Worm (Caenorhabditis elegans) whole organism, late embryonic: ENCODE results near the gene skr-18.

Experiments used
- C08G9.2 ChIP-seq: sonication (generic microtip); optimal IDR thresholded peaks from 2 replicates; lab custom pipeline; 2016; ENCODE audit warnings: mild to moderate bottlenecking, missing genetic modification characterization, moderate library complexity, missing compliant biosample characterization
- C38D4.7 ChIP-seq: fragments of 200-800 bp; sonication (Bioruptor generic); optimal IDR thresholded peaks from 2 replicates; lab custom pipeline; 2018; ENCODE audit warnings: mild to moderate bottlenecking, missing genetic modification characterization, moderate library complexity, missing compliant biosample characterization
- F13H6.1 ChIP-seq: sonication (generic microtip); optimal IDR thresholded peaks from 2 replicates; lab custom pipeline; 2016; ENCODE audit warnings: missing genetic modification characterization, missing compliant biosample characterization
- K02D7.2 ChIP-seq: sonication (generic microtip); optimal IDR thresholded peaks from 2 replicates; lab custom pipeline; 2017; ENCODE audit warnings: mild to moderate bottlenecking, missing genetic modification characterization, missing compliant biosample characterization
- K09A11.1 ChIP-seq: sonication (generic microtip); optimal IDR thresholded peaks from 2 replicates; lab custom pipeline; 2017; ENCODE audit warnings: antibody characterized with exemption, mild to moderate bottlenecking, missing genetic modification characterization, missing compliant biosample characterization; ENCODE audit not compliant: insufficient read depth
- ahr-1 ChIP-seq: sonication (generic microtip); optimal IDR thresholded peaks from 2 replicates; lab custom pipeline; 2016; ENCODE audit warnings: missing genetic modification characterization, missing compliant biosample characterization
- ceh-18 ChIP-seq: sonication (generic microtip); optimal IDR thresholded peaks from 2 replicates; lab custom pipeline; 2016; ENCODE audit warnings: missing genetic modification characterization, missing compliant biosample characterization
- ceh-22 ChIP-seq: sonication (generic microtip); optimal IDR thresholded peaks from 2 replicates; lab custom pipeline; 2017; ENCODE audit warnings: missing biosample characterization, missing genetic modification characterization
- ceh-24 ChIP-seq: sonication (generic microtip); optimal IDR thresholded peaks from 2 replicates; lab custom pipeline; 2016; ENCODE audit warnings: mild to moderate bottlenecking, missing genetic modification characterization, missing compliant biosample characterization
- ceh-30 ChIP-seq: fragments of 150-350 bp; optimal IDR thresholded peaks from 2 replicates; lab custom pipeline; 2014; ENCODE audit warnings: missing biosample characterization, missing genetic modification characterization
- ceh-31 ChIP-seq: sonication (generic microtip); optimal IDR thresholded peaks from 2 replicates; lab custom pipeline; 2016; ENCODE audit warnings: missing genetic modification characterization, missing compliant biosample characterization
- ceh-45 ChIP-seq: fragments of 200-800 bp; sonication (Bioruptor generic); IDR thresholded peaks from 2 replicates; pipeline ENCODE4 v1.3.6; 2022; ENCODE audit warnings: missing genetic modification reagents, missing genetic modification characterization, missing compliant biosample characterization
- ceh-6 ChIP-seq: fragments of 200-800 bp; sonication (Bioruptor generic); optimal IDR thresholded peaks from 2 replicates; lab custom pipeline; 2018; ENCODE audit warnings: mild to moderate bottlenecking, missing genetic modification characterization, missing compliant biosample characterization
- ceh-9 ChIP-seq: sonication (generic microtip); optimal IDR thresholded peaks from 2 replicates; lab custom pipeline; 2016; ENCODE audit warnings: mild to moderate bottlenecking, missing genetic modification characterization, inconsistent platforms, missing compliant biosample characterization
- che-1 ChIP-seq: sonication (generic microtip); optimal IDR thresholded peaks from 2 replicates; lab custom pipeline; 2016; ENCODE audit warnings: mild to moderate bottlenecking, missing genetic modification characterization, missing compliant biosample characterization
- dmd-4 ChIP-seq: sonication (generic microtip); optimal IDR thresholded peaks from 2 replicates; lab custom pipeline; 2016; ENCODE audit warnings: borderline replicate concordance, missing genetic modification characterization, missing compliant biosample characterization
- elt-2 ChIP-seq: sonication (generic microtip); optimal IDR thresholded peaks from 2 replicates; lab custom pipeline; 2016; ENCODE audit warnings: missing genetic modification reagents, missing genetic modification characterization, missing compliant biosample characterization
- elt-4 ChIP-seq: sonication (generic microtip); optimal IDR thresholded peaks from 2 replicates; lab custom pipeline; 2016; ENCODE audit warnings: missing genetic modification characterization, missing compliant biosample characterization
- fkh-6 ChIP-seq: sonication (generic microtip); optimal IDR thresholded peaks from 2 replicates; lab custom pipeline; 2016; ENCODE audit warnings: missing genetic modification characterization, missing compliant biosample characterization
- hlh-13 ChIP-seq: fragments of 200-800 bp; sonication (Bioruptor generic); optimal IDR thresholded peaks from 2 replicates; lab custom pipeline; 2018; ENCODE audit warnings: mild to moderate bottlenecking, missing genetic modification characterization, missing compliant biosample characterization
- hlh-15 ChIP-seq: sonication (generic microtip); optimal IDR thresholded peaks from 2 replicates; lab custom pipeline; 2016; ENCODE audit warnings: missing genetic modification characterization, missing compliant biosample characterization
- hlh-6 ChIP-seq: sonication (generic microtip); optimal IDR thresholded peaks from 2 replicates; lab custom pipeline; 2016; ENCODE audit warnings: missing genotype, missing genetic modification characterization, missing compliant biosample characterization
- lim-6 ChIP-seq: sonication (generic microtip); optimal IDR thresholded peaks from 2 replicates; lab custom pipeline; 2016; ENCODE audit warnings: missing genetic modification characterization, missing compliant biosample characterization
- lin-11 ChIP-seq: fragments of 200-800 bp; sonication (Bioruptor generic); optimal IDR thresholded peaks from 2 replicates; lab custom pipeline; 2018; ENCODE audit warnings: mild to moderate bottlenecking, missing genetic modification characterization, missing compliant biosample characterization
- madf-2 ChIP-seq: sonication (generic microtip); optimal IDR thresholded peaks from 2 replicates; lab custom pipeline; 2017; ENCODE audit warnings: missing genetic modification characterization, missing compliant biosample characterization
- mec-3 ChIP-seq: sonication (generic microtip); optimal IDR thresholded peaks from 2 replicates; lab custom pipeline; 2016; ENCODE audit warnings: borderline replicate concordance, missing genetic modification characterization, missing compliant biosample characterization
- nfya-1 ChIP-seq: sonication (generic microtip); optimal IDR thresholded peaks from 2 replicates; lab custom pipeline; 2017; ENCODE audit warnings: missing genetic modification characterization, mild to moderate bottlenecking, missing compliant biosample characterization, antibody characterized with exemption, moderate library complexity
- nhr-11 ChIP-seq: fragments of 150-350 bp; optimal IDR thresholded peaks from 2 replicates; lab custom pipeline; 2014; ENCODE audit warnings: missing biosample characterization, missing genetic modification characterization
- odd-2 ChIP-seq: sonication (generic microtip); optimal IDR thresholded peaks from 2 replicates; lab custom pipeline; 2017; ENCODE audit warnings: antibody characterized with exemption, mild to moderate bottlenecking, missing genetic modification characterization, missing compliant biosample characterization
- pag-3 ChIP-seq: sonication (generic microtip); optimal IDR thresholded peaks from 2 replicates; lab custom pipeline; 2016; ENCODE audit warnings: missing compliant biosample characterization, missing genetic modification characterization, borderline replicate concordance
- pat-9 ChIP-seq: fragments of 200-800 bp; sonication (Bioruptor generic); optimal IDR thresholded peaks from 2 replicates; lab custom pipeline; 2018; ENCODE audit warnings: mild to moderate bottlenecking, missing genetic modification characterization, moderate library complexity, missing compliant biosample characterization
- pax-1 ChIP-seq: fragments of 150-350 bp; optimal IDR thresholded peaks from 2 replicates; lab custom pipeline; 2014; ENCODE audit warnings: missing biosample characterization, missing genetic modification characterization
- pha-2 ChIP-seq: sonication (generic microtip); optimal IDR thresholded peaks from 2 replicates; lab custom pipeline; 2017; ENCODE audit warnings: mild to moderate bottlenecking, missing genetic modification characterization, missing compliant biosample characterization
- pha-4 ChIP-seq: fragments of 150-350 bp; optimal IDR thresholded peaks from 2 replicates; lab custom pipeline; 2018; ENCODE audit warnings: missing biosample characterization, missing genetic modification reagents, missing genetic modification characterization
- pros-1 ChIP-seq: fragments of 150-350 bp; optimal IDR thresholded peaks from 2 replicates; lab custom pipeline; 2014; ENCODE audit warnings: missing biosample characterization, missing genetic modification reagents, missing genetic modification characterization
- ref-2 ChIP-seq: sonication (generic microtip); optimal IDR thresholded peaks from 2 replicates; lab custom pipeline; 2016; ENCODE audit warnings: missing genetic modification characterization, missing compliant biosample characterization
- rnt-1 ChIP-seq: sonication (generic microtip); optimal IDR thresholded peaks from 2 replicates; lab custom pipeline; 2016; ENCODE audit warnings: missing genetic modification characterization, missing compliant biosample characterization
- sdc-2 ChIP-seq: sonication (generic microtip); optimal IDR thresholded peaks from 2 replicates; lab custom pipeline; 2016; ENCODE audit warnings: missing genotype, missing genetic modification characterization, missing compliant biosample characterization
- sox-2 ChIP-seq: fragments of 200-800 bp; sonication (Bioruptor generic); IDR thresholded peaks from 2 replicates; pipeline ENCODE4 v1.3.6; 2022; ENCODE audit warnings: missing genetic modification reagents, missing genetic modification characterization, missing compliant biosample characterization
- sox-4 ChIP-seq: sonication (generic microtip); optimal IDR thresholded peaks from 2 replicates; lab custom pipeline; 2017; ENCODE audit warnings: mild to moderate bottlenecking, missing genetic modification characterization, inconsistent platforms, missing compliant biosample characterization
- syd-9 ChIP-seq: sonication (generic microtip); optimal IDR thresholded peaks from 2 replicates; lab custom pipeline; 2016; ENCODE audit warnings: mild to moderate bottlenecking, missing genetic modification characterization, moderate library complexity, missing compliant biosample characterization
- tbx-2 ChIP-seq: sonication (generic microtip); optimal IDR thresholded peaks from 2 replicates; lab custom pipeline; 2016; ENCODE audit warnings: missing genetic modification characterization, missing compliant biosample characterization
- tbx-7 ChIP-seq: sonication (generic microtip); optimal IDR thresholded peaks from 2 replicates; lab custom pipeline; 2016; ENCODE audit warnings: missing genotype, missing genetic modification characterization, missing compliant biosample characterization
- ttx-3 ChIP-seq: sonication (generic microtip); optimal IDR thresholded peaks from 2 replicates; lab custom pipeline; 2016; ENCODE audit warnings: missing genetic modification reagents, missing genetic modification characterization, missing compliant biosample characterization
- unc-3 ChIP-seq, 2 experiments: fragments of 200-800 bp in 1 of 2; sonication (Bioruptor generic) in 1 of 2; sonication (generic microtip) in 1 of 2; conservative IDR thresholded peaks in 1 of 2; optimal IDR thresholded peaks in 1 of 2; 2 replicates each; pipeline versions ENCODE4 v1.3.6 to Lab custom; 2016 to 2022; ENCODE audit warnings: missing compliant biosample characterization in 2 of 2, missing genetic modification characterization in 2 of 2, missing genetic modification reagents in 1 of 2
- unc-42 ChIP-seq: sonication (generic microtip); optimal IDR thresholded peaks from 2 replicates; lab custom pipeline; 2016; ENCODE audit warnings: missing genotype, missing genetic modification characterization, missing compliant biosample characterization
- unc-55 ChIP-seq: sonication (generic microtip); optimal IDR thresholded peaks from 2 replicates; lab custom pipeline; 2017; ENCODE audit warnings: missing biosample characterization, missing genetic modification reagents, missing genetic modification characterization
- zip-5 ChIP-seq: sonication (generic microtip); optimal IDR thresholded peaks from 2 replicates; lab custom pipeline; 2016; ENCODE audit warnings: missing genetic modification characterization, missing compliant biosample characterization
- ztf-16 ChIP-seq: sonication (generic microtip); optimal IDR thresholded peaks from 2 replicates; lab custom pipeline; 2017; ENCODE audit warnings: missing genetic modification characterization, missing compliant biosample characterization

Gene skr-18

DNA sequence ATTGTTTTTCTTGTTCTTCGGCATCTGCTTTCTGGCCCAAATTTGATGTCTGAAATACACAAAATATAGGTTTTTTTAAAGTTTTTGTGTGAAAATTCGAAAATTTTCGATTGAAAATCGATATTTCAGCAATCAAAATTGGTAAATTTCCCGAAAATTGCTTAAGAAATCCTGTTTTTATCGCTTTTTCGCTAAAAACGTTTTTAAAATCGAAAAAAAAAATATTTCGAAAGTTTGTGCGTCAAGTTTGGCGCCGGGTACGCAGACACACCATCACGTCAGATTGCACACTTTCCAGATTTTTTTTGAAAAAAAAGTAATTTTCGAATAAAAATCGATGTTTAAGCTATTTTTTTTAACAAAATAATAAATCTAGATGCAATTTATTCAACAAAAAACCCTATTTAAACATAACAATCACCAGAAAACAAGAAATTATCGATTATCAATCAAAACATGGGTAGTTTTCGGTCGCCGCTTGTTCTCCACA is at the start of gene skr-18:
Gene skr-18, minus strand, starts transcription at position 51 of the 490 bp plus-strand sequence.
- TF ChIP-seq ceh-45 (GFP tag; lab: Robert Waterston, UW) (no peak), ceh-30 (tag; lab: Kevin White, UChicago) (no peak), fkh-6 (tag; lab: Kevin White, UChicago) (no peak), C08G9.2 (no peak), pag-3 (no peak), ztf-16 (tag; lab: Kevin White, UChicago) (no peak), unc-55 (GFP tag; lab: Kevin White, UChicago) (no peak)

DNA sequence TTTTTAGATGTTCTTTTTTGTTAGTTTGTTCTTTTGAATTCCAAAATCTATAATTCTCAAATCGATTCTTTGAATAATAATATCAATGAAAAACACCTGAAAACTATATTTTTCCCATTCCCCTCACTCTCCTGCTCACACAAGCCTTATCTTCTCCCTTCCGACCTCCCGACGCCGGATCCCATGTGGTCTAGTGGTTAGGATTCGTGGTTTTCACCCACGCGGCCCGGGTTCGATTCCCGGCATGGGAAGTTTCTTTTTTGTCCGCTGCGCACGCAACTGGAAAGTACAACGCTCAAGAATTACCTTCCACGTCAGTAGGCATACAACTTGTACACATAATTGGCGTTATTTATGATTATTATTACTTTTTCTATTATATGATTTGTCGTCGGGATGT is 47.4 kb upstream of the skr-18 start:
- no peak for TF ChIP-seq elt-4 (tag; lab: Kevin White, UChicago)
- no peak for TF ChIP-seq pros-1 (tag; lab: Kevin White, UChicago)
- no peak for TF ChIP-seq odd-2
- TF ChIP-seq ztf-16 (tag; lab: Kevin White, UChicago) = peak; percentile 8
- no peak for TF ChIP-seq pha-2
- peak; percentile 13 for TF ChIP-seq ref-2
- TF ChIP-seq dmd-4 (tag; lab: Kevin White, UChicago) = no peak
- no peak for TF ChIP-seq pax-1
- TF ChIP-seq hlh-6 (tag; lab: Kevin White, UChicago) = peak; percentile 33
- TF ChIP-seq pat-9 (tag; lab: Kevin White, UChicago) = peak; percentile 16
- TF ChIP-seq F13H6.1 (tag; lab: Kevin White, UChicago) = peak; percentile 39
- peak; percentile 23 for TF ChIP-seq madf-2 (tag; lab: Kevin White, UChicago)
- TF ChIP-seq pha-4 (tag; lab: Kevin White, UChicago) = no peak
- TF ChIP-seq rnt-1 = peak; percentile 31
- TF ChIP-seq ceh-9 (tag; lab: Kevin White, UChicago) = no peak
- TF ChIP-seq ceh-45 (GFP tag; lab: Robert Waterston, UW) = no peak
- TF ChIP-seq C38D4.7 = peak; percentile 30
- TF ChIP-seq ceh-18 = no peak
- no peak for TF ChIP-seq tbx-7 (tag; lab: Kevin White, UChicago)
- no peak for TF ChIP-seq hlh-13 (GFP tag; lab: Kevin White, UChicago)
- TF ChIP-seq unc-55 (GFP tag; lab: Kevin White, UChicago) = no peak
- TF ChIP-seq unc-42 (tag; lab: Kevin White, UChicago) = no peak
- no peak for TF ChIP-seq fkh-6 (tag; lab: Kevin White, UChicago)
- no peak for TF ChIP-seq syd-9 (tag; lab: Kevin White, UChicago)
- TF ChIP-seq ttx-3 = no peak
- no peak for TF ChIP-seq mec-3 (tag; lab: Kevin White, UChicago)
- no peak for TF ChIP-seq ceh-24 (tag; lab: Kevin White, UChicago)
- TF ChIP-seq K09A11.1 = peak; percentile 6
- TF ChIP-seq C08G9.2 = peak; percentile 14
- TF ChIP-seq tbx-2 (tag; lab: Kevin White, UChicago) = peak; percentile 34
- peak; percentile 61 for TF ChIP-seq ceh-6 (GFP tag; lab: Kevin White, UChicago)
- TF ChIP-seq ceh-31 (tag; lab: Kevin White, UChicago) = peak; percentile 36
- TF ChIP-seq nfya-1 (tag; lab: Kevin White, UChicago) = peak; percentile 20
- TF ChIP-seq che-1 (tag; lab: Kevin White, UChicago) = peak; percentile 53
- TF ChIP-seq ceh-22 (tag; lab: Kevin White, UChicago) = no peak
- no peak for TF ChIP-seq K02D7.2 (tag; lab: Kevin White, UChicago)
- no peak for TF ChIP-seq ceh-30 (tag; lab: Kevin White, UChicago)
- peak; percentile 37 for TF ChIP-seq lin-11
- TF ChIP-seq unc-3 (GFP tag; conservative IDR thresholded peaks at IDR 0.05; lab: Robert Waterston, UW) = peak; percentile 69
- TF ChIP-seq unc-3 (tag; optimal IDR thresholded peaks at IDR 0.05; lab: Kevin White, UChicago) = no peak
- TF ChIP-seq sdc-2 (tag; lab: Kevin White, UChicago) = no peak
- no peak for TF ChIP-seq sox-2
- no peak for TF ChIP-seq nhr-11
- TF ChIP-seq lim-6 (tag; lab: Kevin White, UChicago) = no peak
- no peak for TF ChIP-seq pag-3
- TF ChIP-seq sox-4 (tag; lab: Kevin White, UChicago) = peak; percentile 58
- no peak for TF ChIP-seq ahr-1
- TF ChIP-seq zip-5 (tag; lab: Kevin White, UChicago) = no peak
- TF ChIP-seq hlh-15 (tag; lab: Kevin White, UChicago) = no peak
- TF ChIP-seq elt-2 (tag; lab: Kevin White, UChicago) = peak; percentile 64
